Fruit fly (Drosophila melanogaster) Kc167 (cell line): Measurements from ENCODE around the gene fog.
"Not testable (repeated sequence)": the region's sequence is repeated elsewhere in the genome, so short reads cannot be mapped to it uniquely, and the experiment has no call there.

ENCODE experiments used
- Myc ChIP-seq: fragments of >200 bp; optimal IDR thresholded peaks from 2 replicates; lab custom pipeline; 2017; ENCODE audit warnings: missing external identifiers
- Sin3A ChIP-seq: fragments of >200 bp; optimal IDR thresholded peaks from 2 replicates; lab custom pipeline; 2018; ENCODE audit warnings: missing external identifiers
- h ChIP-seq: fragments of >200 bp; optimal IDR thresholded peaks from 3 replicates; lab custom pipeline; 2018; ENCODE audit warnings: missing external identifiers
- insv ChIP-seq: fragments of >200 bp; optimal IDR thresholded peaks from 3 replicates; lab custom pipeline; 2018; ENCODE audit warnings: missing external identifiers
- psq ChIP-seq: fragments of >200 bp; optimal IDR thresholded peaks from 2 replicates; lab custom pipeline; 2017; ENCODE audit warnings: missing external identifiers
- ttk ChIP-seq: sonication (Bioruptor generic); optimal IDR thresholded peaks from 2 replicates; lab custom pipeline; 2017; ENCODE audit warnings: missing external identifiers

The fog gene

DNA sequence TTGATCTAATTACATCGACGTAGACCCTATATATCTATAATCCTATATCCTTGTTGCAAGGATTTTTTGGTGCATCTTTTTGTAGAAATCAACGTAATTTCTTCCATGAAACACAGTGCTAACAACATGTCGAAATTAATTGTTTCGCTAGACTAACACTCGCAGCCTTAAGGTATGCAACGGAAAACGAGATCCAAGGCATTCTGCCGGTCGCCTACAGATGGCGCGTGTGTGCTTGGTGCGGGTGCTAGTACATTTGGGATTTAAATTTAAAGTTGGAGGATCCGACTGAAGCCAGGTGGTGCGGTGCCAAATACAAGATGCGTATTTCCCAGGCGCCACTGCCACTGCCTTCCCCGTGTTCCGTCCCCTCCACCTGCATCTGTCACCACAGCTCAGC lies 30.3 kb downstream of the fog start:
- no peak for TF ChIP-seq insv (lab: Kevin White, UChicago)
- no peak for TF ChIP-seq h
- TF ChIP-seq Sin3A: no peak
- no peak for TF ChIP-seq ttk (lab: Kevin White, UChicago)
- TF ChIP-seq psq (lab: Kevin White, UChicago): no peak
- no peak for TF ChIP-seq Myc (lab: Kevin White, UChicago)

DNA sequence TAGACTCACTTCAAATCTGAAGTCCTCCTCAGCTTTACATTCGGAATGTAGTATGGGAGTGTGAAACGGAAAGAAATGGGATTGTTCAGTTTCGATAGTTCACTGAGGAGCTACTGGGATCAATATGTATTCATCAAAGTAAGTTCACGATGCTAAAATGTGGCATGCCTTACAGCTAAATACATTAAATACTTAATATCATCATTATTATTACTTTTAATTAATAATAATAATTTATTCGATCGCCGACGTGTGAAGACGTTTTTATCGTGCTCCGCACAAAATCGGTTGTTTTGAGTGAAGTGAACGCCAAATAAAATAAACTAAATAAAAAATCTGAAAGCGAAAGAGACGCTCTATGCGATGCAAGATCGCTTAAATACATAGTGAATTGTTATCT lies 43.2 kb downstream of the fog start, which contains the start of gene CG12446:
Gene CG12446 (minus strand): TSS at position 101 of the 400 bp plus-strand sequence.
- TF ChIP-seq ttk, insv, psq (lab: Kevin White, UChicago): not testable (repeated sequence)

DNA sequence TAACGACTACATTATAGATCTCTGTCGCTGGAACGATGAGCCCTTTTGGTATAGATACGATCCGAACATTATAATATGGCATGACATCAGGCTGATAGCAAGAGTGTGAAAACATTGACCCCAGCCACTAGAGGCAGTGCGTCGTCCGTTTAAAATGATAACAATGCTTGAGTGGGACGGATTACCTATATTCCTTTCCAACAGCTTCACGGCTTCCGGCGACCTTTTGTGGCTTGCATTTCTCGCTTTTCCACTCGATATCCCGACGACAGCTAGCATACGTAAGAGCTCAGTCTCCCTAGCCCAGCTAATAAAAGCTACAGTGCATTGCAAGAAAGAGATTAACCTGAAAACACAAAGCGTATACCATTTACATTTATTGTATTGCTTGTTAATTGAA lies 58.9 kb downstream of the fog start:
- TF ChIP-seq ttk (lab: Kevin White, UChicago) (no peak), Myc (lab: Kevin White, UChicago) (no peak), psq (lab: Kevin White, UChicago) (no peak), Sin3A (no peak), h (no peak)
